Worm (Caenorhabditis elegans) whole organism, L1 larva: Measurements from ENCODE around the gene ZC395.5.
A peak's percentile ranks its signal among the peaks of the same experiment; 100 is the strongest.

ENCODE experiments used
- C04F5.9 ChIP-seq: sonication (generic microtip); optimal IDR thresholded peaks from 2 replicates; lab custom pipeline; 2016; ENCODE audit warnings: missing genetic modification characterization, missing compliant biosample characterization
- ceh-63 ChIP-seq: fragments of 200-800 bp; sonication (Bioruptor generic); optimal IDR thresholded peaks from 2 replicates; lab custom pipeline; 2018; ENCODE audit warnings: mild to moderate bottlenecking, missing genetic modification characterization, missing compliant biosample characterization
- ceh-88 ChIP-seq: fragments of 200-800 bp; sonication (Bioruptor generic); IDR thresholded peaks from 2 replicates; pipeline ENCODE4 v1.3.6; 2022; ENCODE audit warnings: missing genetic modification characterization, missing compliant biosample characterization
- ceh-90 ChIP-seq: sonication (generic microtip); optimal IDR thresholded peaks from 2 replicates; lab custom pipeline; 2016; ENCODE audit warnings: missing genetic modification characterization, missing compliant biosample characterization
- dpl-1 ChIP-seq, 3 experiments: fragments of 150-350 bp in 2 of 3; sonication (generic microtip) in 1 of 3; optimal IDR thresholded peaks; 2 replicates each; lab custom pipeline; 2014 to 2017; ENCODE audit warnings: missing biosample characterization in 3 of 3, missing genetic modification characterization in 3 of 3, missing genetic modification reagents in 3 of 3
- efl-1 ChIP-seq, 4 experiments: fragments of 150-350 bp; optimal IDR thresholded peaks in 3 of 4; peaks in 1 of 4; 1 replicate in 1 of 4; 2 replicates in 3 of 4; lab custom pipeline; 2014; ENCODE audit warnings: missing biosample characterization in 2 of 4, missing genetic modification characterization in 2 of 4, missing genetic modification reagents in 2 of 4
- grh-1 ChIP-seq: fragments of 200-800 bp; sonication (Bioruptor generic); IDR thresholded peaks from 2 replicates; pipeline ENCODE4 v1.3.6; 2022; ENCODE audit warnings: missing genetic modification reagents, missing genetic modification characterization, missing compliant biosample characterization
- hlh-17 ChIP-seq: fragments of 200-800 bp; sonication (Bioruptor generic); optimal IDR thresholded peaks from 2 replicates; lab custom pipeline; 2018; ENCODE audit warnings: missing genetic modification characterization, mild to moderate bottlenecking, missing compliant biosample characterization, moderate library complexity, borderline replicate concordance
- hlh-4 ChIP-seq: sonication (generic microtip); optimal IDR thresholded peaks from 2 replicates; lab custom pipeline; 2016; ENCODE audit warnings: mild to moderate bottlenecking, missing genetic modification characterization, missing compliant biosample characterization
- hpl-2 ChIP-seq: fragments of 150-350 bp; optimal IDR thresholded peaks from 2 replicates; lab custom pipeline; 2014; ENCODE audit warnings: missing biosample characterization, missing genetic modification reagents, missing genetic modification characterization
- isw-1 ChIP-seq: fragments of 200-800 bp; sonication (Bioruptor generic); IDR thresholded peaks from 2 replicates; pipeline ENCODE4 v1.3.6; 2022; ENCODE audit warnings: missing genetic modification characterization, missing compliant biosample characterization
- lin-15B ChIP-seq: fragments of 150-350 bp; sonication (generic microtip); optimal IDR thresholded peaks from 3 replicates; lab custom pipeline; 2014; ENCODE audit warnings: missing biosample characterization, missing genetic modification characterization
- lin-35 ChIP-seq, 2 experiments: fragments of 150-350 bp; optimal IDR thresholded peaks; 2 replicates each; lab custom pipeline; 2014; ENCODE audit warnings: missing biosample characterization in 2 of 2, missing genetic modification characterization in 2 of 2, missing genetic modification reagents in 2 of 2
- lin-39 ChIP-seq: fragments of 150-350 bp; optimal IDR thresholded peaks from 2 replicates; lab custom pipeline; 2014; ENCODE audit warnings: missing biosample characterization, missing genetic modification reagents, missing genetic modification characterization
- lir-3 ChIP-seq: sonication (generic microtip); optimal IDR thresholded peaks from 2 replicates; lab custom pipeline; 2016; ENCODE audit warnings: mild to moderate bottlenecking, missing genetic modification characterization, moderate library complexity, missing compliant biosample characterization; ENCODE audit not compliant: poor library complexity
- mab-9 ChIP-seq: fragments of 200-800 bp; sonication (Bioruptor generic); IDR thresholded peaks from 2 replicates; pipeline ENCODE4 v1.3.6; 2022; ENCODE audit warnings: missing genetic modification reagents, missing genetic modification characterization, missing compliant biosample characterization
- mep-1 ChIP-seq: fragments of 150-350 bp; optimal IDR thresholded peaks from 2 replicates; lab custom pipeline; 2014; ENCODE audit warnings: missing biosample characterization, missing genetic modification characterization
- nhr-19 ChIP-seq: fragments of 200-800 bp; sonication (Bioruptor generic); conservative IDR thresholded peaks from 2 replicates; pipeline ENCODE4 v1.3.6; 2022; ENCODE audit warnings: missing genetic modification characterization, missing compliant biosample characterization
- nhr-84 ChIP-seq: sonication (generic microtip); optimal IDR thresholded peaks from 2 replicates; lab custom pipeline; 2017; ENCODE audit warnings: missing biosample characterization, missing genetic modification characterization
- nhr-85 ChIP-seq: sonication (generic microtip); peaks from one replicate; lab custom pipeline; 2016; ENCODE audit warnings: missing genetic modification characterization, inconsistent platforms, missing compliant biosample characterization
- nhr-90 ChIP-seq: sonication (generic microtip); optimal IDR thresholded peaks from 2 replicates; lab custom pipeline; 2016; ENCODE audit warnings: mild to moderate bottlenecking, missing genetic modification characterization, missing compliant biosample characterization; ENCODE audit not compliant: poor library complexity
- pax-3 ChIP-seq: fragments of 200-800 bp; sonication (Bioruptor generic); optimal IDR thresholded peaks from 2 replicates; lab custom pipeline; 2018; ENCODE audit warnings: mild to moderate bottlenecking, missing genetic modification characterization, moderate library complexity, missing compliant biosample characterization
- snpc-4 ChIP-seq: fragments of 150-350 bp; optimal IDR thresholded peaks from 2 replicates; lab custom pipeline; 2014; ENCODE audit warnings: missing biosample characterization, missing genetic modification characterization
- snu-23 ChIP-seq: sonication (generic microtip); optimal IDR thresholded peaks from 2 replicates; lab custom pipeline; 2016; ENCODE audit warnings: missing genetic modification characterization, missing compliant biosample characterization
- sup-37 ChIP-seq: fragments of 200-800 bp; sonication (Bioruptor generic); optimal IDR thresholded peaks from 2 replicates; lab custom pipeline; 2018; ENCODE audit warnings: mild to moderate bottlenecking, missing genetic modification characterization, missing compliant biosample characterization
- tbx-2 ChIP-seq: sonication (generic microtip); optimal IDR thresholded peaks from 2 replicates; lab custom pipeline; 2016; ENCODE audit warnings: missing genetic modification characterization, missing compliant biosample characterization
- unc-98 ChIP-seq: fragments of 200-800 bp; sonication (Bioruptor generic); IDR thresholded peaks from 2 replicates; pipeline ENCODE4 v1.3.6; 2022; ENCODE audit warnings: missing genetic modification characterization, missing compliant biosample characterization
- xbp-1 ChIP-seq: sonication (generic microtip); optimal IDR thresholded peaks from 2 replicates; lab custom pipeline; 2016; ENCODE audit warnings: missing genetic modification characterization, missing compliant biosample characterization
- zip-4 ChIP-seq: fragments of 200-800 bp; sonication (Bioruptor generic); optimal IDR thresholded peaks from 2 replicates; lab custom pipeline; 2018; ENCODE audit warnings: mild to moderate bottlenecking, missing genetic modification characterization, moderate library complexity, missing compliant biosample characterization

The ZC395.5 gene

ce11 chrIII:5254108-5254507 lies 13.5 kb upstream of the ZC395.5 start, which contains the start of the genes sumv-1 and gop-1:
Gene sumv-1, minus strand, starts transcription at chrIII:5254187.
Gene gop-1, plus strand, starts transcription at chrIII:5254438.
- TF ChIP-seq sup-37 (GFP tag; lab: Kevin White, UChicago), result no peak
- TF ChIP-seq dpl-1 (GFP tag; optimal IDR thresholded peaks at IDR 0.05; lab: Kevin White, UChicago), result peak in 1 of 3 experiments; percentile 14
- peak; percentile 3 to 11 for TF ChIP-seq lin-35 (GFP tag; optimal IDR thresholded peaks at IDR 0.05; lab: Kevin White, UChicago)
- no peak for TF ChIP-seq efl-1 (optimal IDR thresholded peaks at IDR 0.05; lab: Kevin White, UChicago)
- peak; percentile 2 to 81 for TF ChIP-seq efl-1 (GFP tag; optimal IDR thresholded peaks at IDR 0.05 in 1 of 2; lab: Kevin White, UChicago)
- TF ChIP-seq lin-15B, result no peak
- TF ChIP-seq unc-98 (GFP tag; lab: Robert Waterston, UW), result no peak
- no peak for TF ChIP-seq nhr-84 (tag; lab: Kevin White, UChicago)
- no peak for TF ChIP-seq nhr-19 (GFP tag; lab: Robert Waterston, UW)
- TF ChIP-seq hpl-2 (GFP tag; lab: Kevin White, UChicago), result no peak
- no peak for TF ChIP-seq mep-1 (tag; lab: Kevin White, UChicago)
- TF ChIP-seq isw-1, result no peak
- TF ChIP-seq snu-23 (GFP tag; lab: Kevin White, UChicago), result no peak
- no peak for TF ChIP-seq pax-3 (tag; lab: Kevin White, UChicago)
- TF ChIP-seq C04F5.9, result no peak
- TF ChIP-seq lin-39, result no peak
- TF ChIP-seq ceh-90 (tag; lab: Kevin White, UChicago), result no peak
- no peak for TF ChIP-seq hlh-4 (tag; lab: Kevin White, UChicago)
- TF ChIP-seq ceh-88, result no peak
- TF ChIP-seq nhr-85 (tag; lab: Kevin White, UChicago), result no peak
- TF ChIP-seq hlh-17 (GFP tag; lab: Kevin White, UChicago), result no peak

ce11 chrIII:5258918-5259317 lies 8.7 kb upstream of the ZC395.5 start, which contains the start of gene gop-2:
Gene gop-2, plus strand, starts transcription at chrIII:5259023.
- TF ChIP-seq zip-4 (GFP tag; lab: Kevin White, UChicago), result no peak
- TF ChIP-seq, all 84 proteins: peak for 0

- no peak for TF ChIP-seq mab-9 (GFP tag; lab: Robert Waterston, UW)
- TF ChIP-seq lir-3 (tag; lab: Kevin White, UChicago), result no peak
- no peak for TF ChIP-seq nhr-90 (tag; lab: Kevin White, UChicago)
- TF ChIP-seq mep-1 (tag; lab: Kevin White, UChicago), result no peak
- no peak for TF ChIP-seq nhr-84 (tag; lab: Kevin White, UChicago)
- no peak for TF ChIP-seq ceh-88
- no peak for TF ChIP-seq lin-39
- TF ChIP-seq grh-1 (GFP tag; lab: Robert Waterston, UW), result no peak
- no peak for TF ChIP-seq ceh-63 (GFP tag; lab: Kevin White, UChicago)
Observed at ce11 chrIII:5260394-5260793, 7.3 kb upstream of the ZC395.5 start, which contains the start of gene gop-3. Gene gop-3, plus strand, starts transcription at chrIII:5260694.

- TF ChIP-seq sup-37 (GFP tag; lab: Kevin White, UChicago) (no peak), dpl-1 (GFP tag; optimal IDR thresholded peaks at IDR 0.05; lab: Kevin White, UChicago) (no peak), snpc-4 (tag; lab: Kevin White, UChicago) (no peak), tbx-2 (tag; lab: Kevin White, UChicago) (no peak), efl-1 (optimal IDR thresholded peaks at IDR 0.05; lab: Kevin White, UChicago) (no peak), efl-1 (GFP tag; optimal IDR thresholded peaks at IDR 0.05 in 1 of 2; lab: Kevin White, UChicago) (peak in 1 of 2 experiments; percentile 18)
Observed at ce11 chrIII:5263299-5263993, 4.2 kb upstream of the ZC395.5 start, which contains the start of the genes C34E10.9 and hap-1. Gene C34E10.9, minus strand, starts transcription at chrIII:5263399. Gene hap-1, plus strand, starts transcription at chrIII:5263943.

- no peak for TF ChIP-seq xbp-1 (tag; lab: Kevin White, UChicago)
Observed at ce11 chrIII:5264813-5265212, 2.8 kb upstream of the ZC395.5 start, which contains the start of gene gro-1. Gene gro-1, plus strand, starts transcription at chrIII:5265113.
